Worm (Caenorhabditis elegans): Measurements from ENCODE around the gene T14G8.6.

DNA sequence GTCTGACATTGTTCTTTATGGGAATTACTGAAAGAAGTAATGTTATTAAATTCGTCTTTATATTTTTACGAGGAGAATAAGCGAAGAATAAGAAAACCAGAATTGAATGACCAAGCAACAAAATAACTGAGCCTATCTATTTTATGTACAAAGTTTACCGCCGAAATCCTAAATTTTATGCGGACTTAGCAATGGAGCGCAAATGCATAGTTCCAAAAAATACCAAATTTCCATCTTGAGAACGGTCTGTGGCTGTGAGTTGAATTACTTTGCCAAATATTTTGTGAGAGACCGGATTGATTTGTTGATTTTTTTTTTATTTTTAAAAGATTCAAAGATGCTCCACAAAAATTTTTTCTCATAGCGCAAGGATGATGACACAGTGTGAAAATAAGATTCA, 10.1 kb downstream of the T14G8.6 start, which contains the start of gene chd-3:
- TF ChIP-seq ref-1 (GFP tag; conservative IDR thresholded peaks at IDR 0.05) (no peak), flt-1 (GFP tag; IDR thresholded peaks at IDR 0.05) (no peak), klf-2 (GFP tag; conservative IDR thresholded peaks at IDR 0.05) (no peak), cog-1 (tag; optimal IDR thresholded peaks at IDR 0.05) (no peak)
